Worm (Caenorhabditis elegans): ENCODE data around the gene C50D2.6.

The C50D2.6 gene

DNA sequence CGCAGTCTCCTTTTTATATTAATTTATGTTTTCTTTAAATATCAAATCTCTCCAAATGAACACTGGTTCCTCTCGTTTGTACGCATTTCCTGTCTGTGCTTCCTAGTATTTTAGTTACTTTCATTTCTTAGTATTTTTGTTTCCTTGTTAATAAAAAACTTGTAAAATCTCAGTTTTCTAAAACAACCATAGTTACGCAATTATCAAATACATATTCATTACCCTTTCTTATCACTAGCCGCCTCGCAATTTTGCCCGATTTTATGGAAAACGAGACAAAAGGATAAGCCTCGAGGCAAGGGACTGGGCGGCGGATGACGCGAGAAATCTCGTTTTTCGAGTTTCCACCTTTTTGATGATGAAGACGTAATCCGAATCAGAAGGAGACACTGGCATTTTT is 27.0 kb downstream of the C50D2.6 start, which contains the start of gene C50D2.1:
Gene C50D2.1 (plus strand): TSS at position 301 of the 400 bp plus-strand sequence.
- TF ChIP-seq drap-1 (GFP tag; optimal IDR thresholded peaks at IDR 0.05) (no peak), cnd-1 (tag; optimal IDR thresholded peaks at IDR 0.05) (no peak)

DNA sequence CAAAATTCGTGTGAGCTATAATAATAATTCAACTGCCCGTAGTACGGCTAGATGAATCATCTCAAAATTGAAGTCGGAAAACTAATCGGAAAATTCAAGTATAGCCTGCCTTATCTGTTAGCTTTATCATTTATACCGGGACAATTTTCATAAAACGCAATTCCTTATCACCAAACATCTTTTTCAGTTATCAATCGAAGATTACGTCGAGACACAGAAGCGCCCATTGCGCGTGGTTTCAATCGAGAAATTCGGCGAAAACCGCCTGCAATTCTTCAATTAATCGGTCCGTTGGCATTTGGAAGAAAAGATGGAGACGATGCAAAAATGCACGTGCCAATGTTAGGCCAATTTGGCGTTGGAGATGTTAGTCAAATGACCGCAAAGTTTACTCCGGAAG is 28.0 kb downstream of the C50D2.6 start:
- TF ChIP-seq elt-1 (tag; optimal IDR thresholded peaks at IDR 0.05; ENCODE audit: borderline replicate concordance, insufficient read depth) (no peak), sem-2 (GFP tag; optimal IDR thresholded peaks at IDR 0.05) (no peak), drap-1 (GFP tag; optimal IDR thresholded peaks at IDR 0.05) (no peak), elt-3 (tag; optimal IDR thresholded peaks at IDR 0.05) (no peak), ceh-83 (GFP tag; optimal IDR thresholded peaks at IDR 0.05) (no peak), nhr-237 (tag; optimal IDR thresholded peaks at IDR 0.05) (no peak), mab-5 (tag; optimal IDR thresholded peaks at IDR 0.05) (no peak), ham-2 (GFP tag; optimal IDR thresholded peaks at IDR 0.05) (no peak), ceh-43 (GFP tag; optimal IDR thresholded peaks at IDR 0.05) (no peak), M03D4.4 (tag; optimal IDR thresholded peaks at IDR 0.05) (no peak), ces-1 (GFP tag; optimal IDR thresholded peaks at IDR 0.05) (no peak), nhr-2 (tag; optimal IDR thresholded peaks at IDR 0.05) (no peak), snpc-4 (tag; optimal IDR thresholded peaks at IDR 0.05) (no peak), lsy-2 (tag; optimal IDR thresholded peaks at IDR 0.05) (no peak), flh-1 (GFP tag; optimal IDR thresholded peaks at IDR 0.05) (no peak), bed-3 (GFP tag; optimal IDR thresholded peaks at IDR 0.05) (no peak), lin-32 (GFP tag; optimal IDR thresholded peaks at IDR 0.05) (no peak), lin-13 (tag; optimal IDR thresholded peaks at IDR 0.05) (no peak), unc-39 (tag; optimal IDR thresholded peaks at IDR 0.05) (no peak), cnd-1 (tag; optimal IDR thresholded peaks at IDR 0.05) (no peak)

DNA sequence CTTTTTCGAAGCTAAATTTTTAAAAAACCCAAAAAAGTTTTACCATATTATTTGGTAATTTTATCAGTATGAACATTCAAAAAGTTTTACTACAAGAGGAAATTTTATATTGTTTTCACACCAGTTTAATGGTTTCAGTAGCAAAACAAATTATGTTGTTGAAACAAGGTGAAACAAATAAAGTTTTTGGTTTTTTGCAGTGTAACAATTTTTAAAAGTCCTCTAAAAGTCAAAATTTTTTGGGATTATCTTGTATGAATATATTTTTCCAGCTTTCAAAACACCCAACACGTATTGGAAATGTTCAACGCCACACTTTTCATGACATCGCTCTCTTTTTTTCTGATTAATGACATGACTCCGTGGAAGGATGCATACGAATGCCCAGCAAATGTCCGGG is 32.7 kb downstream of the C50D2.6 start, which contains the start of gene srt-54:
Gene srt-54 (plus strand): TSS at position 301 of the 400 bp plus-strand sequence.
- TF ChIP-seq drap-1 (GFP tag; optimal IDR thresholded peaks at IDR 0.05) (no peak), bed-3 (GFP tag; optimal IDR thresholded peaks at IDR 0.05) (no peak), zip-8 (tag; optimal IDR thresholded peaks at IDR 0.05) (no peak), unc-120 (tag; optimal IDR thresholded peaks at IDR 0.05; ENCODE audit: poor library complexity, severe bottlenecking) (no peak), tbx-8 (GFP tag; optimal IDR thresholded peaks at IDR 0.05) (no peak), M03D4.4 (tag; optimal IDR thresholded peaks at IDR 0.05) (no peak), ces-1 (GFP tag; optimal IDR thresholded peaks at IDR 0.05) (no peak), hlh-1 (tag; optimal IDR thresholded peaks at IDR 0.05) (no peak), mab-5 (tag; optimal IDR thresholded peaks at IDR 0.05) (no peak), lin-13 (tag; optimal IDR thresholded peaks at IDR 0.05) (no peak), unc-62 (GFP tag; optimal IDR thresholded peaks at IDR 0.05) (no peak), elt-3 (tag; optimal IDR thresholded peaks at IDR 0.05) (no peak), lsy-2 (tag; optimal IDR thresholded peaks at IDR 0.05) (no peak), unc-39 (tag; optimal IDR thresholded peaks at IDR 0.05) (no peak), ceh-43 (GFP tag; optimal IDR thresholded peaks at IDR 0.05) (no peak), ceh-83 (GFP tag; optimal IDR thresholded peaks at IDR 0.05) (no peak), pha-4 (tag; optimal IDR thresholded peaks at IDR 0.05) (no peak), mls-2 (tag; optimal IDR thresholded peaks at IDR 0.05) (no peak)

DNA sequence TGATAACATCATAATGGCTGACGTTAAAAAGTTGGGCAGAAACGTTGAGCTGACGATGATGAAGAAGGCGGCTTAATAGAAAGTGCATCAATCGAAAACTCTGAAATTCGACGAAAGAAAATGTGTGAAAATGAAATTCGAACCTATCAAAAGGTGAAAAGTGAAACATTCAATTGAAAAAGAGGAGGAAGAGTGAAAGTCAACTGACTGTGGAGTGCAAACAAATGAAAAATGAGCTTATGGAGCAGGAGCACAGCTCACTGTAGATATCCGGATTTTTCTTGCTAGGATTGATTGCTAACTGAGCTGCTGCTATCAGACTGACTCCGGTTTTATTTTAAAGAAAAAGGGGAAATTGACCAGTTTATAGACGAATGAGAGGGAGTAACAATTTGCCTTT is 36.9 kb downstream of the C50D2.6 start, which contains the start of gene K10B4.3:
Gene K10B4.3 (minus strand): TSS at position 101 of the 400 bp plus-strand sequence.
- TF ChIP-seq unc-39 (tag; optimal IDR thresholded peaks at IDR 0.05) (no peak), elt-1 (tag; optimal IDR thresholded peaks at IDR 0.05; ENCODE audit: borderline replicate concordance, insufficient read depth) (no peak), sem-2 (GFP tag; optimal IDR thresholded peaks at IDR 0.05) (no peak)

DNA sequence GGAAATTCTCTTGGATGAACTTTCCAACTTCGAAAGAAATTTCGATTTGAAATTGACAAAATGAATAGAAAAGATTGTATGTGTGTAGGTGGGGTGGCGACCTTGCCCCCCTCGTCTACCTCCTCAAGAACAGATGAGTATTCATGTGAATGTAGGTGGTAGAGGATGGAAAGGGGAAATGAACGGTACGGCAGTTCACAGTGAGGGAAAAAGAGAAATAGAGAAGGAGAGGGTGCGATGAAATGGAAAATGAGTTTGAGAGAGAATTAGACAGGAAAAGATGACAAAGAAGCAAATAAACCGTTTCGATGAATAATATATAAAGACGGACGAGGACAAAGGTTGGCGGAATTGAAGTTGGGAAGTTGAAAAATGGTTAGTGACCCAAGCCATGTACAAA is 37.8 kb downstream of the C50D2.6 start:
- no peak for TF ChIP-seq ceh-83 (GFP tag; optimal IDR thresholded peaks at IDR 0.05)
- peak; percentile 75 for TF ChIP-seq nhr-2 (tag; optimal IDR thresholded peaks at IDR 0.05)

DNA sequence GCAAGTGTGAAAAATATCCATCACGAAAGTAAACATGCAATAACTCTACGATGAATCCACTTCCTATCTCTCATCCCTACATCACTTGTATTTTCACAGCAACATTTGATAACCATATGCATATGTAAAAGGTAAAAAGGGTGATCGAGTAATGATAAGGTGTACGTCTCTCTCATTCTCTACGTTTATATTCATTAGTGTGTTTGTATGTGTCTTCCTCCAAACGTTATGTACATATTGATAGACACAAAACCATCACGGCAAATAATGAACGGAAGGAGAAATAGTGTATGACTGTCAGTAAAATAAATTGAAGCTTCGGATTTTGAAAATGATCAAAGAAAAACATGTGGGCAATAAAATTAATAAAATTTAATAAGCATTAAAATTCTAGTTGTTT is 38.3 kb downstream of the C50D2.6 start:
- TF ChIP-seq lin-32 (GFP tag; optimal IDR thresholded peaks at IDR 0.05) (no peak), ces-1 (GFP tag; optimal IDR thresholded peaks at IDR 0.05) (no peak), blmp-1 (tag; optimal IDR thresholded peaks at IDR 0.05) (no peak), unc-39 (tag; optimal IDR thresholded peaks at IDR 0.05) (no peak), nhr-76 (tag; optimal IDR thresholded peaks at IDR 0.05) (no peak), mab-5 (tag; optimal IDR thresholded peaks at IDR 0.05) (no peak), bed-3 (GFP tag; optimal IDR thresholded peaks at IDR 0.05) (no peak), ham-2 (GFP tag; optimal IDR thresholded peaks at IDR 0.05) (no peak), nhr-237 (tag; optimal IDR thresholded peaks at IDR 0.05) (no peak), flh-1 (GFP tag; optimal IDR thresholded peaks at IDR 0.05) (no peak), cnd-1 (tag; optimal IDR thresholded peaks at IDR 0.05) (no peak), ceh-43 (GFP tag; optimal IDR thresholded peaks at IDR 0.05) (no peak), ceh-39 (tag; optimal IDR thresholded peaks at IDR 0.05) (no peak), sem-2 (GFP tag; optimal IDR thresholded peaks at IDR 0.05) (no peak), pha-4 (tag; optimal IDR thresholded peaks at IDR 0.05) (no peak), lsy-2 (tag; optimal IDR thresholded peaks at IDR 0.05) (no peak), nhr-2 (tag; optimal IDR thresholded peaks at IDR 0.05) (no peak), unc-62 (GFP tag; optimal IDR thresholded peaks at IDR 0.05) (no peak), lin-13 (tag; optimal IDR thresholded peaks at IDR 0.05) (no peak), ceh-83 (GFP tag; optimal IDR thresholded peaks at IDR 0.05) (no peak)
